Worm (Caenorhabditis elegans): ENCODE measurements around the gene C15C8.8.

DNA sequence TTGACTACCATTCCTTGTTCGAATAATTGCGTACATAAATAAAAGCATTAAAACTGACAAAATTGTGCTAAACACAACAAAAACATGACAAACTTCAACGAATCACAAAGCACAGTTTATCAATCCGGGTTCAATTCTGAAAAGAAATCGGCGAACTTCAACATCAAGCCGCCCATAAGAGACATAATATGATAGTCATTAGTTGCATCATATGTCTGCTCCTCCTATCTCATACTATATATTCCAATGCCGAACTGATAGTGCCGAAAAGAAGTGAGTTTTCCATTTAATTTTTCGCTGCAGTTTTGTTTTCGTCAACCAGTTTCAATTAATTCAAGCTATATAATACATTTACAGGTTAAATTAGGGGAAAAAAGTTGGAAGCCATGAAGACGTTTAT lies 10.6 kb downstream of the C15C8.8 start, which contains the start of gene hrg-7:
- TF ChIP-seq nfya-1 (tag; optimal IDR thresholded peaks at IDR 0.05; ENCODE audit: borderline replicate concordance, insufficient read depth), result no peak
- TF ChIP-seq ztf-6 (GFP tag; IDR thresholded peaks at IDR 0.05), result no peak
- TF ChIP-seq zfh-2 (GFP tag; conservative IDR thresholded peaks at IDR 0.05), result no peak
- no peak for TF ChIP-seq ceh-79 (tag; optimal IDR thresholded peaks at IDR 0.05)
- no peak for TF ChIP-seq snpc-4 (GFP tag; optimal IDR thresholded peaks at IDR 0.05)
- TF ChIP-seq snpc-4 (tag; optimal IDR thresholded peaks at IDR 0.05), result no peak
- no peak for TF ChIP-seq Y53F4B.3 (GFP tag; IDR thresholded peaks at IDR 0.05)
- TF ChIP-seq ama-1 (optimal IDR thresholded peaks at IDR 0.05), result no peak
- TF ChIP-seq ama-1 (GFP tag; optimal IDR thresholded peaks at IDR 0.05), result no peak
- no peak for TF ChIP-seq ceh-100 (GFP tag; IDR thresholded peaks at IDR 0.05)
- no peak for TF ChIP-seq Y67H2A.10 (GFP tag; conservative IDR thresholded peaks at IDR 0.05)

Measured in whole organism, young adult.